Worm (Caenorhabditis elegans) whole organism, young adult: ENCODE measurements around the gene cya-1.

ENCODE experiments used
- B0035.1 ChIP-seq: sonication (generic microtip); optimal IDR thresholded peaks from 2 replicates; lab custom pipeline; 2016; ENCODE audit warnings: missing genetic modification characterization, mild to moderate bottlenecking, missing compliant biosample characterization, missing genotype, missing genetic modification reagents
- B0261.1 ChIP-seq: sonication (generic microtip); optimal IDR thresholded peaks from 2 replicates; lab custom pipeline; 2016; ENCODE audit warnings: mild to moderate bottlenecking, missing genetic modification characterization, moderate library complexity, missing compliant biosample characterization
- B0336.3 ChIP-seq: fragments of 200-800 bp; sonication (Bioruptor generic); IDR thresholded peaks from 2 replicates; pipeline ENCODE4 v1.3.6; 2022; ENCODE audit warnings: missing genetic modification characterization, missing compliant biosample characterization
- F23B12.7 ChIP-seq: sonication (generic microtip); optimal IDR thresholded peaks from 2 replicates; lab custom pipeline; 2017; ENCODE audit warnings: missing genetic modification characterization, mild to moderate bottlenecking, missing compliant biosample characterization, antibody characterized with exemption, moderate library complexity; ENCODE audit not compliant: insufficient read depth
- F33H1.4 ChIP-seq: fragments of 200-800 bp; sonication (Bioruptor generic); IDR thresholded peaks from 2 replicates; pipeline ENCODE4 v1.3.6; 2022; ENCODE audit warnings: missing genetic modification reagents, missing genetic modification characterization, missing compliant biosample characterization
- F39B2.1 ChIP-seq: fragments of 200-800 bp; sonication (Bioruptor generic); IDR thresholded peaks from 2 replicates; pipeline ENCODE4 v1.3.6; 2022; ENCODE audit warnings: missing genetic modification reagents, missing genetic modification characterization, missing compliant biosample characterization
- F52B5.7 ChIP-seq: sonication (generic microtip); optimal IDR thresholded peaks from 2 replicates; lab custom pipeline; 2016; ENCODE audit warnings: mild to moderate bottlenecking, missing genetic modification characterization, missing compliant biosample characterization
- F55B11.4 ChIP-seq: sonication (generic microtip); optimal IDR thresholded peaks from 2 replicates; lab custom pipeline; 2016; ENCODE audit warnings: missing compliant biosample characterization, missing genetic modification characterization, borderline replicate concordance; ENCODE audit not compliant: insufficient read depth
- K11D2.4 ChIP-seq: fragments of 200-800 bp; sonication (Bioruptor generic); IDR thresholded peaks from 2 replicates; pipeline ENCODE4 v1.3.6; 2022; ENCODE audit warnings: missing genetic modification reagents, missing genetic modification characterization, missing compliant biosample characterization
- akir-1 ChIP-seq: fragments of 200-800 bp; sonication (Bioruptor generic); optimal IDR thresholded peaks from 2 replicates; lab custom pipeline; 2018; ENCODE audit warnings: mild to moderate bottlenecking, missing genetic modification characterization, moderate library complexity, missing compliant biosample characterization
- aptf-3 ChIP-seq: fragments of 200-800 bp; sonication (Bioruptor generic); IDR thresholded peaks from 2 replicates; pipeline ENCODE4 v1.3.6; 2022; ENCODE audit warnings: missing genetic modification characterization, missing compliant biosample characterization
- attf-3 ChIP-seq: fragments of 200-800 bp; sonication (Bioruptor generic); conservative IDR thresholded peaks from 2 replicates; pipeline ENCODE4 v1.3.6; 2022; ENCODE audit warnings: missing genetic modification reagents, missing genetic modification characterization, missing compliant biosample characterization
- attf-6 ChIP-seq: fragments of 200-800 bp; sonication (Bioruptor generic); IDR thresholded peaks from 2 replicates; pipeline ENCODE4 v1.3.6; 2022; ENCODE audit warnings: missing genetic modification reagents, missing genetic modification characterization, missing compliant biosample characterization
- bed-2 ChIP-seq: fragments of 200-800 bp; sonication (Bioruptor generic); IDR thresholded peaks from 2 replicates; pipeline ENCODE4 v1.3.6; 2022; ENCODE audit warnings: missing genetic modification reagents, missing genetic modification characterization, missing compliant biosample characterization
- ccch-3 ChIP-seq: fragments of 200-800 bp; sonication (Bioruptor generic); optimal IDR thresholded peaks from 2 replicates; lab custom pipeline; 2018; ENCODE audit warnings: mild to moderate bottlenecking, missing genetic modification characterization, missing compliant biosample characterization
- cebp-2 ChIP-seq: fragments of 200-800 bp; sonication (Bioruptor generic); IDR thresholded peaks from 2 replicates; pipeline ENCODE4 v1.3.6; 2022; ENCODE audit warnings: missing genetic modification characterization, missing compliant biosample characterization
- ceh-100 ChIP-seq: fragments of 200-800 bp; sonication (Bioruptor generic); IDR thresholded peaks from 2 replicates; pipeline ENCODE4 v1.3.6; 2022; ENCODE audit warnings: missing genetic modification reagents, missing genetic modification characterization, missing compliant biosample characterization
- chd-7 ChIP-seq: sonication (generic microtip); optimal IDR thresholded peaks from 2 replicates; lab custom pipeline; 2016; ENCODE audit warnings: mild to moderate bottlenecking, missing genetic modification characterization, moderate library complexity, missing compliant biosample characterization
- dox-1 ChIP-seq: fragments of 200-800 bp; sonication (Bioruptor generic); IDR thresholded peaks from 2 replicates; pipeline ENCODE4 v1.3.6; 2022; ENCODE audit warnings: missing genetic modification reagents, missing genetic modification characterization, missing compliant biosample characterization
- efl-1 ChIP-seq: fragments of 150-350 bp; optimal IDR thresholded peaks from 2 replicates; lab custom pipeline; 2014; ENCODE audit warnings: missing biosample characterization, missing genetic modification reagents, missing genetic modification characterization
- egl-18 ChIP-seq: fragments of 200-800 bp; sonication (Bioruptor generic); IDR thresholded peaks from 2 replicates; pipeline ENCODE4 v1.3.6; 2022; ENCODE audit warnings: missing genetic modification reagents, missing genetic modification characterization, missing compliant biosample characterization
- ekl-4 ChIP-seq: fragments of 200-800 bp; sonication (Bioruptor generic); IDR thresholded peaks from 2 replicates; pipeline ENCODE4 v1.3.6; 2022; ENCODE audit warnings: missing genetic modification reagents, missing genetic modification characterization, missing compliant biosample characterization
- gei-17 ChIP-seq: fragments of 200-800 bp; sonication (Bioruptor generic); optimal IDR thresholded peaks from 2 replicates; lab custom pipeline; 2018; ENCODE audit warnings: mild to moderate bottlenecking, missing genetic modification characterization, missing compliant biosample characterization
- him-1 ChIP-seq: sonication (generic microtip); optimal IDR thresholded peaks from 2 replicates; lab custom pipeline; 2016; ENCODE audit warnings: missing genotype, missing genetic modification reagents, missing genetic modification characterization, missing compliant biosample characterization
- hlh-26 ChIP-seq: fragments of 200-800 bp; sonication (Bioruptor generic); conservative IDR thresholded peaks from 2 replicates; pipeline ENCODE4 v1.3.6; 2022; ENCODE audit warnings: missing genetic modification reagents, missing genetic modification characterization, missing compliant biosample characterization
- lag-1 ChIP-seq: fragments of 200-800 bp; sonication (Bioruptor generic); IDR thresholded peaks from 2 replicates; pipeline ENCODE4 v1.3.6; 2022; ENCODE audit warnings: missing genetic modification reagents, missing genetic modification characterization, missing compliant biosample characterization
- madf-10 ChIP-seq: sonication (generic microtip); optimal IDR thresholded peaks from 2 replicates; lab custom pipeline; 2016; ENCODE audit warnings: mild to moderate bottlenecking, missing genetic modification characterization, missing compliant biosample characterization
- madf-8 ChIP-seq: fragments of 200-800 bp; sonication (Bioruptor generic); conservative IDR thresholded peaks from 2 replicates; pipeline ENCODE4 v1.3.6; 2022; ENCODE audit warnings: missing genetic modification reagents, missing genetic modification characterization, missing compliant biosample characterization
- mel-28 ChIP-seq: sonication (generic microtip); optimal IDR thresholded peaks from 2 replicates; lab custom pipeline; 2016; ENCODE audit warnings: borderline replicate concordance, mild to moderate bottlenecking, missing genetic modification characterization, missing compliant biosample characterization
- mes-4 ChIP-seq: sonication (generic microtip); optimal IDR thresholded peaks from 2 replicates; lab custom pipeline; 2016; ENCODE audit warnings: missing genotype, missing genetic modification characterization, missing compliant biosample characterization
- nfya-1 ChIP-seq: sonication (generic microtip); optimal IDR thresholded peaks from 2 replicates; lab custom pipeline; 2017; ENCODE audit warnings: antibody characterized with exemption, missing compliant biosample characterization, missing genetic modification characterization, borderline replicate concordance; ENCODE audit not compliant: insufficient read depth
- nfya-2 ChIP-seq: fragments of 200-800 bp; sonication (Bioruptor generic); IDR thresholded peaks from 2 replicates; pipeline ENCODE4 v1.3.6; 2022; ENCODE audit warnings: missing genetic modification reagents, missing genetic modification characterization, missing compliant biosample characterization
- pbrm-1 ChIP-seq: fragments of 200-800 bp; sonication (Bioruptor generic); IDR thresholded peaks from 2 replicates; pipeline ENCODE4 v1.3.6; 2022; ENCODE audit warnings: missing genetic modification reagents, missing genetic modification characterization, missing compliant biosample characterization
- pha-4 ChIP-seq: fragments of 150-350 bp; sonication (generic microtip); optimal IDR thresholded peaks from 2 replicates; lab custom pipeline; 2014; ENCODE audit warnings: missing biosample characterization, missing genetic modification reagents, missing genetic modification characterization
- rcor-1 ChIP-seq: fragments of 200-800 bp; sonication (Bioruptor generic); IDR thresholded peaks from 2 replicates; pipeline ENCODE4 v1.3.6; 2022; ENCODE audit warnings: missing genetic modification reagents, missing genetic modification characterization, missing compliant biosample characterization
- repo-1 ChIP-seq: sonication (generic microtip); optimal IDR thresholded peaks from 2 replicates; lab custom pipeline; 2017; ENCODE audit warnings: mild to moderate bottlenecking, missing genetic modification characterization, missing compliant biosample characterization
- sdz-38 ChIP-seq: sonication (generic microtip); optimal IDR thresholded peaks from 2 replicates; lab custom pipeline; 2016; ENCODE audit warnings: missing genotype, missing genetic modification characterization, missing compliant biosample characterization
- sea-2 ChIP-seq: fragments of 200-800 bp; sonication (Bioruptor generic); IDR thresholded peaks from 2 replicates; pipeline ENCODE4 v1.3.6; 2022; ENCODE audit warnings: missing genetic modification characterization, missing compliant biosample characterization
- snpc-1.3 ChIP-seq: sonication (generic microtip); optimal IDR thresholded peaks from 2 replicates; lab custom pipeline; 2017; ENCODE audit warnings: missing genetic modification characterization, mild to moderate bottlenecking, missing compliant biosample characterization, antibody characterized with exemption, moderate library complexity, missing genotype, missing genetic modification reagents; ENCODE audit not compliant: insufficient read depth
- snpc-4 ChIP-seq, 5 experiments: fragments of 150-350 bp in 1 of 5; sonication (generic microtip) in 4 of 5; optimal IDR thresholded peaks; 2 replicates each; lab custom pipeline; 2014 to 2018; ENCODE audit warnings: missing genetic modification characterization in 5 of 5, missing biosample characterization in 3 of 5, antibody characterized with exemption in 2 of 5, mild to moderate bottlenecking in 2 of 5, missing compliant biosample characterization in 2 of 5, missing genotype in 2 of 5, moderate library complexity in 2 of 5, missing genetic modification reagents in 1 of 5
- sptf-2 ChIP-seq: fragments of 200-800 bp; sonication (Bioruptor generic); optimal IDR thresholded peaks from 2 replicates; lab custom pipeline; 2018; ENCODE audit warnings: mild to moderate bottlenecking, missing genetic modification characterization, missing compliant biosample characterization
- unc-62 ChIP-seq: fragments of 150-350 bp; optimal IDR thresholded peaks from 2 replicates; lab custom pipeline; 2014; ENCODE audit warnings: missing biosample characterization, missing genetic modification reagents, missing genetic modification characterization
- zfh-2 ChIP-seq: fragments of 200-800 bp; sonication (Bioruptor generic); conservative IDR thresholded peaks from 2 replicates; pipeline ENCODE4 v1.3.6; 2022; ENCODE audit warnings: missing genetic modification reagents, missing genetic modification characterization, missing compliant biosample characterization
- ztf-18 ChIP-seq: sonication (generic microtip); optimal IDR thresholded peaks from 2 replicates; lab custom pipeline; 2016; ENCODE audit warnings: missing genotype, mild to moderate bottlenecking, missing genetic modification characterization, missing compliant biosample characterization
- ztf-28 ChIP-seq: fragments of 200-800 bp; sonication (Bioruptor generic); IDR thresholded peaks from 2 replicates; pipeline ENCODE4 v1.3.6; 2022; ENCODE audit warnings: missing genetic modification reagents, missing genetic modification characterization, missing compliant biosample characterization

The cya-1 gene

ce11 chrIII:9071372-9071771 is 37.7 kb downstream of the cya-1 start, which contains the start of gene lin-12:
TSS of gene lin-12 (minus strand) at chrIII:9071472.
- TF ChIP-seq chd-7 (tag; lab: Kevin White, UChicago), result no peak
- TF ChIP-seq sptf-2 (GFP tag; lab: Kevin White, UChicago), result no peak
- TF ChIP-seq efl-1 (GFP tag; lab: Kevin White, UChicago), result no peak
- TF ChIP-seq bed-2 (GFP tag; lab: Robert Waterston, UW), result no peak
- TF ChIP-seq ekl-4 (GFP tag; lab: Robert Waterston, UW), result no peak
- TF ChIP-seq, all 124 proteins: peak for 0

- TF ChIP-seq egl-18 (GFP tag; lab: Robert Waterston, UW) (no peak), pha-4 (no peak), B0261.1 (tag; lab: Kevin White, UChicago) (no peak), cebp-2 (no peak), B0035.1 (no peak), F23B12.7 (no peak), hlh-26 (GFP tag; lab: Robert Waterston, UW) (no peak), nfya-2 (GFP tag; lab: Robert Waterston, UW) (no peak), aptf-3 (GFP tag; lab: Robert Waterston, UW) (no peak), dox-1 (GFP tag; lab: Robert Waterston, UW) (no peak), akir-1 (GFP tag; lab: Kevin White, UChicago) (no peak), efl-1 (GFP tag; lab: Kevin White, UChicago) (no peak), F39B2.1 (no peak), B0336.3 (no peak), pbrm-1 (GFP tag; lab: Robert Waterston, UW) (no peak), repo-1 (tag; lab: Kevin White, UChicago) (no peak)
These were observed 39.4 kb downstream of the cya-1 start for ce11 chrIII:9069712-9070111.

- TF ChIP-seq snpc-4 (GFP tag; optimal IDR thresholded peaks at IDR 0.05; lab: Kevin White, UChicago) (no peak), snpc-4 (tag; optimal IDR thresholded peaks at IDR 0.05; lab: Kevin White, UChicago) (peak in 2 of 4 experiments; percentile 14 to 28), aptf-3 (GFP tag; lab: Robert Waterston, UW) (no peak), ccch-3 (GFP tag; lab: Kevin White, UChicago) (no peak), madf-8 (no peak), madf-10 (tag; lab: Kevin White, UChicago) (peak; percentile 57), ztf-28 (no peak), sdz-38 (no peak), mel-28 (tag; lab: Kevin White, UChicago) (no peak), K11D2.4 (GFP tag; lab: Robert Waterston, UW) (peak; percentile 43; the same call in 1 of the 2 replicates), rcor-1 (GFP tag; lab: Robert Waterston, UW) (no peak), zfh-2 (GFP tag; lab: Robert Waterston, UW) (no peak), lag-1 (no peak), snpc-1.3 (tag; lab: Kevin White, UChicago) (no peak), ekl-4 (GFP tag; lab: Robert Waterston, UW) (no peak), ceh-100 (GFP tag; lab: Robert Waterston, UW) (peak; percentile 15; the same call in 1 of the 2 replicates), sea-2 (no peak), F52B5.7 (no peak), F33H1.4 (no peak), attf-3 (no peak), akir-1 (GFP tag; lab: Kevin White, UChicago) (no peak), mes-4 (peak; percentile 4), attf-6 (GFP tag; lab: Robert Waterston, UW) (no peak), him-1 (tag; lab: Kevin White, UChicago) (peak; percentile 35), F55B11.4 (tag; lab: Kevin White, UChicago) (no peak), gei-17 (GFP tag; lab: Kevin White, UChicago) (no peak), nfya-1 (no peak), unc-62 (no peak), bed-2 (GFP tag; lab: Robert Waterston, UW) (no peak), ztf-18 (tag; lab: Kevin White, UChicago) (peak; percentile 3)
These were observed 48.8 kb downstream of the cya-1 start for ce11 chrIII:9060267-9060666.
